Worm (Caenorhabditis elegans) whole organism, L4/young adult: ENCODE measurements around the gene pqn-91.

Source experiments
- W03F9.2 ChIP-seq: fragments of 150-350 bp; optimal IDR thresholded peaks from 2 replicates; lab custom pipeline; 2014; ENCODE audit warnings: missing biosample characterization, missing genetic modification characterization
- dao-5 ChIP-seq: sonication (generic microtip); optimal IDR thresholded peaks from 2 replicates; lab custom pipeline; 2016; ENCODE audit warnings: missing genotype, missing genetic modification characterization, moderate library complexity, missing compliant biosample characterization
- him-1 ChIP-seq: sonication (generic microtip); optimal IDR thresholded peaks from 2 replicates; lab custom pipeline; 2016; ENCODE audit warnings: missing genotype, missing genetic modification reagents, missing genetic modification characterization, missing compliant biosample characterization

ce11 chrIV:15321279-15321678 is 29.6 kb downstream of the pqn-91 start, which contains the start of gene Y73F8A.15:
- no peak for TF ChIP-seq him-1 (tag; lab: Kevin White, UChicago)
- no peak for TF ChIP-seq dao-5
- TF ChIP-seq W03F9.2 (tag; lab: Kevin White, UChicago), result no peak
